Worm (Caenorhabditis elegans) whole organism, late embryonic: Measurements from ENCODE around the gene cutl-9.

Experiments
- ceh-18 ChIP-seq: sonication (generic microtip); optimal IDR thresholded peaks from 2 replicates; lab custom pipeline; 2016; ENCODE audit warnings: missing genetic modification characterization, missing compliant biosample characterization
- ceh-19 ChIP-seq: fragments of 200-800 bp; sonication (Bioruptor generic); optimal IDR thresholded peaks from 2 replicates; lab custom pipeline; 2018; ENCODE audit warnings: mild to moderate bottlenecking, missing genetic modification characterization, missing compliant biosample characterization
- ceh-2 ChIP-seq: sonication (generic microtip); optimal IDR thresholded peaks from 2 replicates; lab custom pipeline; 2016; ENCODE audit warnings: missing genotype, missing genetic modification characterization, missing compliant biosample characterization
- ceh-24 ChIP-seq: sonication (generic microtip); optimal IDR thresholded peaks from 2 replicates; lab custom pipeline; 2016; ENCODE audit warnings: mild to moderate bottlenecking, missing genetic modification characterization, missing compliant biosample characterization
- ceh-34 ChIP-seq: sonication (generic microtip); optimal IDR thresholded peaks from 2 replicates; lab custom pipeline; 2016; ENCODE audit warnings: mild to moderate bottlenecking, missing genetic modification characterization, missing compliant biosample characterization
- ceh-6 ChIP-seq: fragments of 200-800 bp; sonication (Bioruptor generic); optimal IDR thresholded peaks from 2 replicates; lab custom pipeline; 2018; ENCODE audit warnings: mild to moderate bottlenecking, missing genetic modification characterization, missing compliant biosample characterization
- ets-4 ChIP-seq: sonication (generic microtip); optimal IDR thresholded peaks from 2 replicates; lab custom pipeline; 2016; ENCODE audit warnings: missing genetic modification characterization, missing compliant biosample characterization
- fax-1 ChIP-seq: sonication (generic microtip); optimal IDR thresholded peaks from 2 replicates; lab custom pipeline; 2016; ENCODE audit warnings: missing genotype, missing genetic modification characterization, missing compliant biosample characterization
- gmeb-2 ChIP-seq: sonication (generic microtip); optimal IDR thresholded peaks from 2 replicates; lab custom pipeline; 2016; ENCODE audit warnings: missing genetic modification characterization, inconsistent platforms, missing compliant biosample characterization
- hlh-13 ChIP-seq: fragments of 200-800 bp; sonication (Bioruptor generic); optimal IDR thresholded peaks from 2 replicates; lab custom pipeline; 2018; ENCODE audit warnings: mild to moderate bottlenecking, missing genetic modification characterization, missing compliant biosample characterization
- madf-2 ChIP-seq: sonication (generic microtip); optimal IDR thresholded peaks from 2 replicates; lab custom pipeline; 2017; ENCODE audit warnings: missing genetic modification characterization, missing compliant biosample characterization
- nfya-1 ChIP-seq: sonication (generic microtip); optimal IDR thresholded peaks from 2 replicates; lab custom pipeline; 2017; ENCODE audit warnings: missing genetic modification characterization, mild to moderate bottlenecking, missing compliant biosample characterization, antibody characterized with exemption, moderate library complexity
- nhr-232 ChIP-seq: sonication (generic microtip); optimal IDR thresholded peaks from 2 replicates; lab custom pipeline; 2016; ENCODE audit warnings: missing genetic modification characterization, missing compliant biosample characterization
- npax-4 ChIP-seq: sonication (generic microtip); optimal IDR thresholded peaks from 2 replicates; lab custom pipeline; 2016; ENCODE audit warnings: missing genetic modification characterization, missing compliant biosample characterization
- odd-2 ChIP-seq: sonication (generic microtip); optimal IDR thresholded peaks from 2 replicates; lab custom pipeline; 2017; ENCODE audit warnings: antibody characterized with exemption, mild to moderate bottlenecking, missing genetic modification characterization, missing compliant biosample characterization
- pag-3 ChIP-seq: sonication (generic microtip); optimal IDR thresholded peaks from 2 replicates; lab custom pipeline; 2016; ENCODE audit warnings: missing compliant biosample characterization, missing genetic modification characterization, borderline replicate concordance
- pha-4 ChIP-seq: fragments of 150-350 bp; optimal IDR thresholded peaks from 2 replicates; lab custom pipeline; 2018; ENCODE audit warnings: missing biosample characterization, missing genetic modification reagents, missing genetic modification characterization
- ref-2 ChIP-seq: sonication (generic microtip); optimal IDR thresholded peaks from 2 replicates; lab custom pipeline; 2016; ENCODE audit warnings: missing genetic modification characterization, missing compliant biosample characterization
- sox-2 ChIP-seq: fragments of 200-800 bp; sonication (Bioruptor generic); IDR thresholded peaks from 2 replicates; pipeline ENCODE4 v1.3.6; 2022; ENCODE audit warnings: missing genetic modification reagents, missing genetic modification characterization, missing compliant biosample characterization
- syd-9 ChIP-seq: sonication (generic microtip); optimal IDR thresholded peaks from 2 replicates; lab custom pipeline; 2016; ENCODE audit warnings: mild to moderate bottlenecking, missing genetic modification characterization, moderate library complexity, missing compliant biosample characterization
- tbx-2 ChIP-seq: sonication (generic microtip); optimal IDR thresholded peaks from 2 replicates; lab custom pipeline; 2016; ENCODE audit warnings: missing genetic modification characterization, missing compliant biosample characterization
- tbx-7 ChIP-seq: sonication (generic microtip); optimal IDR thresholded peaks from 2 replicates; lab custom pipeline; 2016; ENCODE audit warnings: missing genotype, missing genetic modification characterization, missing compliant biosample characterization
- ttx-3 ChIP-seq: sonication (generic microtip); optimal IDR thresholded peaks from 2 replicates; lab custom pipeline; 2016; ENCODE audit warnings: missing genetic modification reagents, missing genetic modification characterization, missing compliant biosample characterization
- unc-3 ChIP-seq, 2 experiments: fragments of 200-800 bp in 1 of 2; sonication (Bioruptor generic) in 1 of 2; sonication (generic microtip) in 1 of 2; conservative IDR thresholded peaks in 1 of 2; optimal IDR thresholded peaks in 1 of 2; 2 replicates each; pipeline versions ENCODE4 v1.3.6 to Lab custom; 2016 to 2022; ENCODE audit warnings: missing compliant biosample characterization in 2 of 2, missing genetic modification characterization in 2 of 2, missing genetic modification reagents in 1 of 2
- zip-5 ChIP-seq: sonication (generic microtip); optimal IDR thresholded peaks from 2 replicates; lab custom pipeline; 2016; ENCODE audit warnings: missing genetic modification characterization, missing compliant biosample characterization

cutl-9 gene

DNA sequence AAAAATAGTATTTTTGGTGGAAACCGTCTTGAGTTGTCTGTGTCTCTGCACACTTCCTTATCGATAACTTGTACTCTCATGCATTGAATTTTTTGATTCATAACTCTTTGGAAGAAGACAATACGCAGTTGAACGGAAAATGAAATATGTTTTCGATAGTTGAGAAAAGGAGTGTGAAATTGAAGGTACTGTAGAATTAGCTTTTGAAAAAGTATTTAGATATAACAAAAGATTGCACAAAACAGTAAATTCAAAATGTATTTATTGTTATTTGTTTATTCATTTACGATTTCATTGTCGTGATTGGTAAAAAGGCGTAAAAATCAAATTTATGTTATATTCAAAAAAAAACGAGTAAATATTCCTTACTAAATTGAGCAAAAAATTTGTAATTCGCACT lies 25.6 kb upstream of the cutl-9 start, which contains the start of gene C14A4.7:
TSS of gene C14A4.7 (minus strand) at position 101 of the 400 bp plus-strand sequence.
- TF ChIP-seq nfya-1 (tag; lab: Kevin White, UChicago), result no peak
- TF ChIP-seq tbx-2 (tag; lab: Kevin White, UChicago), result no peak
- no peak for TF ChIP-seq ref-2
- no peak for TF ChIP-seq ets-4 (tag; lab: Kevin White, UChicago)
- TF ChIP-seq odd-2, result no peak
- TF ChIP-seq npax-4 (tag; lab: Kevin White, UChicago), result no peak
- no peak for TF ChIP-seq ceh-34 (tag; lab: Kevin White, UChicago)
- TF ChIP-seq, all 69 proteins: peak for 0

DNA sequence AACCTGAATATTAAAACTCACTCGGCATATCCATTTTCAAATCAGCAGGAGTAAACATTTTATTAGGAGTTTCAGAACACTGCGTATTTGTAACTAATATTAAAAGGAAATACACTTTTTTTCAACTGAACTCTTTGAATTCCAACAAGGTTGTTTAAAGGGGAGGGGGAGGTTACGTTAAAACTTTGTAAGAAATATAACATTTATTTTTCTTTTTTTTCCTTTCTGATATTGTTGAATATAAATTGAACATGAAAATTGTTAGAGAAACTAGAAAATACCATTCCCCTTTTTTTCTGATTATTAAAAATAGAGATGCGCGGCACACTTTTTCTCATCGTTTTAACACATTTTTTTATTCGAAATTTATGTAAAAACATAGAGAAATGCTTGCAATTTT lies 24.0 kb upstream of the cutl-9 start, which contains the start of gene C14A4.8:
TSS of gene C14A4.8 (minus strand) at position 101 of the 400 bp plus-strand sequence.
- TF ChIP-seq tbx-7 (tag; lab: Kevin White, UChicago), result no peak

DNA sequence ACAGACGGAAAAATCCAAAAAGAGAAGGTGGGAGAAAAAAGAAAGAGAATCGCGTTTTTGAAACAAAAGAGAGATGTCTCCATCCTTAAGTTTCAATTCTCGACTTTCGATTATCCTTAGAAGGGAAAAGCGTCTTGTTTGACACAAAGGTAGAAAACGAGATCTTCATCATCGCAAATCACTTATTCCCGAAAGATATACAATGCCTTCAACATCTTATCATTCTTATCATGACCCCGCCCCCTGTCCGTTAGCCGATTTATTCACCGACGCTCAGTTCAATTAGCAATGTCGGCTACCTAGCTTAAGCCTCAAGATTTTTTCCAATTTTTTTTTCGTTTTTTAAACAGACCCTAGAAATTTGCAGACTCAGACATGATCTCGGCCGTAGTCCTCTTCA lies 23.1 kb upstream of the cutl-9 start, which contains the start of gene C14A4.9:
TSS of gene C14A4.9 (plus strand) at position 368 of the 400 bp plus-strand sequence.
- TF ChIP-seq ceh-24 (tag; lab: Kevin White, UChicago), result no peak
- TF ChIP-seq pha-4 (tag; lab: Kevin White, UChicago), result no peak
- no peak for TF ChIP-seq nhr-232 (tag; lab: Kevin White, UChicago)
- no peak for TF ChIP-seq hlh-13
- no peak for TF ChIP-seq madf-2 (tag; lab: Kevin White, UChicago)
- no peak for TF ChIP-seq ceh-6 (GFP tag; lab: Kevin White, UChicago)
- TF ChIP-seq ceh-2 (tag; lab: Kevin White, UChicago), result no peak
- no peak for TF ChIP-seq odd-2

DNA sequence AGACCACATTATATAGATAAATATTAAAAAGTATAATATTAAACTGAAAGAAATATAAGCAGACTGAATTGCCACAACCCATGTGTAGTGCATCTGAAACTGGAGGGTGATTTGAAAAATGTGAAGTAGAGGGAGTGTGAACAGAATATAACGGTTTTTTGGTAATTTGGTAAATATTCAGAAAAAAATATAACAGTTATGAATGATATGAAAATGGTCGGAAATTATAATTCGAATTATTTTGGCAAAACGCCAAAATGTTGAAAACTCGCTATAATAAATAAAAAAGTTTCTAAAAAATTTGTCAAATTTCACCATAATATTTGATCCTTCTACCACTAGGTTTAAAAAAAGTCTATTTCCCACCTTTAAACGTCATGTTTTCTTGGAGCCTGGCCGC lies 19.9 kb upstream of the cutl-9 start, which contains the start of gene srv-2:
TSS of gene srv-2 (minus strand) at position 101 of the 400 bp plus-strand sequence.
- TF ChIP-seq pag-3 (tag; lab: Kevin White, UChicago), result no peak
- no peak for TF ChIP-seq zip-5

DNA sequence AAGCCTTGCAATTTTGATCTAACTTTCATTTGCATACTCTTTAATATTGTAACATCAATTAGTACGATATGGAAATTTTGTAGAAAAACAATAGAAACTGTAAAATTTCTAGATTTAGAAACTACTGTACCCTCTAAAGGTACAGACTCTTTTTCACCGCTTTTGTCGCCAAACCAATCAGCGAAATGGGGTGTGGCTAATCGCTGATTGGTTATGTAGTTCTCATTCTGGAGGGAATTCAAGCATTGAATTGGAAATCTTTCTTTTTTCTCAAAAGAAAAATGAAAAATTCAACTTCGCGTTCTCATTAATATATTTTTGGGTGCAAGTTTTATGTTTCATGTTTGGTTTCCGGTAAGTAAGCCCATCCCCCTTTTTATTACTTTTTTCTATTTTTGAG lies 18.5 kb upstream of the cutl-9 start:
- TF ChIP-seq fax-1 (tag; lab: Kevin White, UChicago) (no peak), unc-3 (GFP tag; conservative IDR thresholded peaks at IDR 0.05; lab: Robert Waterston, UW) (no peak), unc-3 (tag; optimal IDR thresholded peaks at IDR 0.05; lab: Kevin White, UChicago) (no peak), gmeb-2 (tag; lab: Kevin White, UChicago) (no peak), nfya-1 (tag; lab: Kevin White, UChicago) (peak; percentile 63)

DNA sequence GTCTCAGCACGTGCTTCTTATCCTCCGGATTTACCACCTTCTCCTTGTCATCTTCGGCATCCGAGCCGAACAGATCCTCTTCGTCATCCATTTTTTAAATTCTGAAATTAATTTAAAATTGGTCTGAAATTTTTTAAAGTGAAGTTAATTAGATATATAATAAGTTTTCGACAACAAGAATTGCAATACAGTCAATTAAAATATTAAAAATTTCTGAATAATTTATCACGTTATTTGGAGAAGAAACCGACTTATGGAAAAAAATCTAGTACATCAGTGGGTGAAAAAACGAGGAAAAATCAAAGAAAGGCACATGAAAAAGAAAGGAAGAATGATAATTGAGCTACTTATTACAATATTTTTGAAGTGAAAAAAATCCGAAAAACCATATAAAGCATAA lies 16.6 kb upstream of the cutl-9 start, which contains the start of gene taf-13:
TSS of gene taf-13 (minus strand) at position 101 of the 400 bp plus-strand sequence.
- no peak for TF ChIP-seq syd-9 (tag; lab: Kevin White, UChicago)
- no peak for TF ChIP-seq ets-4 (tag; lab: Kevin White, UChicago)
- no peak for TF ChIP-seq sox-2 (GFP tag; lab: Robert Waterston, UW)
- TF ChIP-seq tbx-2 (tag; lab: Kevin White, UChicago), result no peak
- no peak for TF ChIP-seq ref-2
- no peak for TF ChIP-seq ttx-3 (tag; lab: Kevin White, UChicago)
- no peak for TF ChIP-seq ceh-24 (tag; lab: Kevin White, UChicago)
- no peak for TF ChIP-seq ceh-18

DNA sequence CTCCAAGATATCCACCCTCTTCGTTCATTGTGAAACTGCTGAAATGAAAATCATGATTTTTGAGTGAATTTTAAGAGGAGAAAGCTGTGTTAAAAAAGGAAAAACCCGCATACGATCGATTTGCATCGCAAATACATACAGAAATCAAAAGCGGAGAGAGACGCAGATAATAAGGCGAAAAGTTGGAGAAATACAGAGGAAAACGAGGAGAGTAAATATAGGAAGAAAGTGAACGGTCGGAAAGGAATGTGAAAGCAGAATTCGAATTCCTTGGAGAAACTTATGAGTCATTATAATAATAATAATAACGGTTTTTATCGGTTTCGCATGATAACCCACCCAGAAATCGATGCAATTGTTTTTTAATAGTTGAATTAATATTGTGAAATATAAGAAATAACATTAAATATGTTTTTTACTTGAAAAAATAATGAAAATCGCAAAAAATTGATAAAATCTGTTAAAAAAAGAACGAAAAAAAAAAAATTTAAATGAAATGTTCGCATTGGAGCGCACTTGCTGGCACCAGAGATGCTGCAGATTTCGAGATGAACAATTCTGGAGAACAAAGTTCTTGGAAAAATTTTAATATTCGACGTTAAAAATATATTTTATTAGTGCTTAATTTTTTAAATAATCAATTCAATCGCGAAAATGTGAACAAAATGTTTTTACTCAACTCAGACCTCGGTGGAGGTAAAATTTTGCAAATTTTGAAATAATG lies 14.7 kb upstream of the cutl-9 start, which contains the start of gene ccm-3:
TSS of gene ccm-3 (minus strand) at position 38 of the 724 bp plus-strand sequence.
- TF ChIP-seq ceh-19 (GFP tag; lab: Kevin White, UChicago), result no peak
- TF ChIP-seq nfya-1 (tag; lab: Kevin White, UChicago), result peak; percentile 21
